Worm (Caenorhabditis elegans): Measurements from ENCODE around the gene lpr-7.

ce11 chrX:612783-613182 lies 43.2 kb upstream of the lpr-7 start:
- TF ChIP-seq mdl-1 (tag; optimal IDR thresholded peaks at IDR 0.05) = no peak
- TF ChIP-seq lsy-2 (tag; optimal IDR thresholded peaks at IDR 0.05) = no peak
- no peak for TF ChIP-seq jun-1 (tag; optimal IDR thresholded peaks at IDR 0.05)
- TF ChIP-seq irx-1 (tag; optimal IDR thresholded peaks at IDR 0.05) = no peak
- no peak for TF ChIP-seq zip-4 (GFP tag; optimal IDR thresholded peaks at IDR 0.05)
- no peak for TF ChIP-seq nhr-28 (tag; optimal IDR thresholded peaks at IDR 0.05)
- no peak for TF ChIP-seq nhr-84 (tag; optimal IDR thresholded peaks at IDR 0.05)

All from whole organism, L1 larva.